Fruit fly (Drosophila melanogaster): ENCODE results near the gene rept.

Gene rept

DNA sequence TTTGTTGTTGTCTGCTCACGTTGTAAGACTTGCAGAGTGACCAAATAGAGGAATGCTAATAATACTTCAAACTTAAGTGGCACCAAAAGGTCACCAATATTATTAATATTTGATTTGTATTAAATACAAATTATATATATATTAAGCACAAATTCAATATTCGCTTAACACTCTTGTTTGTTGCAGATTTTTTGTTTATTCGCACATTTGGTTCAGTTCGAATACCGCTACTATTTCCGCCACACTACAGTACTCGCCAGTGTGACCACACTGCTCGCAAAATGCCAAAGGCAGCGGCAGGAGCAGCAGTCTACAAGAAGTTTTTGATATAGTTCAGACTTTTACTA is 9.0 kb downstream of the rept start, which contains the start of gene Max (continued):
- TF ChIP-seq pnt (GFP tag; optimal IDR thresholded peaks at IDR 0.05) (peak; percentile 33), Poxn (GFP tag; IDR thresholded peaks at IDR 0.05) (no peak), Xrp1 (GFP tag; IDR thresholded peaks at IDR 0.05) (peak; percentile 78), ewg (GFP tag; optimal IDR thresholded peaks at IDR 0.05) (peak; percentile 69), Ets97D (GFP tag; optimal IDR thresholded peaks at IDR 0.05) (no peak), her (GFP tag; optimal IDR thresholded peaks at IDR 0.05) (no peak), CG42726 (GFP tag; IDR thresholded peaks at IDR 0.05; ENCODE audit: partially characterized antibody) (no peak), dpn (GFP tag; optimal IDR thresholded peaks at IDR 0.05) (peak in 1 of 2 experiments; percentile 63), CG33557 (GFP tag; optimal IDR thresholded peaks at IDR 0.05) (peak; percentile 58), gce (GFP tag; IDR thresholded peaks at IDR 0.05) (peak; percentile 68; the same call in 2 of the 3 replicates), Hmr (GFP tag; optimal IDR thresholded peaks at IDR 0.05) (peak; percentile 75), CG15479 (GFP tag; optimal IDR thresholded peaks at IDR 0.05) (no peak), CG12236 (GFP tag; optimal IDR thresholded peaks at IDR 0.05) (no peak), Hmx (GFP tag; optimal IDR thresholded peaks at IDR 0.05) (no peak), lola (GFP tag; optimal IDR thresholded peaks at IDR 0.05) (peak in 1 of 3 experiments; percentile 66), sc (optimal IDR thresholded peaks at IDR 0.05) (no peak), sc (GFP tag; optimal IDR thresholded peaks at IDR 0.05) (peak; percentile 17), Nf-YC (tag; optimal IDR thresholded peaks at IDR 0.05) (no peak), CG7963 (GFP tag; IDR thresholded peaks at IDR 0.05; ENCODE audit: partially characterized antibody) (no peak), Optix (GFP tag; IDR thresholded peaks at IDR 0.05) (peak; percentile 49; the same call in 2 of the 3 replicates), CG8765 (GFP tag; IDR thresholded peaks at IDR 0.05) (no peak), bowl (GFP tag; IDR thresholded peaks at IDR 0.05) (no peak; the same call in 1 of the 2 replicates), Ptx1 (GFP tag; IDR thresholded peaks at IDR 0.05) (peak; percentile 67), cas (GFP tag; IDR thresholded peaks at IDR 0.05) (no peak), sd (tag; optimal IDR thresholded peaks at IDR 0.05) (peak; percentile 64), CG2202 (tag; optimal IDR thresholded peaks at IDR 0.05) (peak; percentile 8), CG10462 (GFP tag; optimal IDR thresholded peaks at IDR 0.05) (peak; percentile 15), Eip74EF (GFP tag; optimal IDR thresholded peaks at IDR 0.05) (no peak), HLH3B (GFP tag; IDR thresholded peaks at IDR 0.05) (peak; percentile 74), row (GFP tag; IDR thresholded peaks at IDR 0.05) (peak; percentile 89), CG4328 (GFP tag; optimal IDR thresholded peaks at IDR 0.05) (peak; percentile 52), CG30431 (GFP tag; optimal IDR thresholded peaks at IDR 0.05) (peak; percentile 42), CG8388 (GFP tag; optimal IDR thresholded peaks at IDR 0.05) (peak; percentile 58), pros (GFP tag; optimal IDR thresholded peaks at IDR 0.05) (no peak), maf-S (GFP tag; optimal IDR thresholded peaks at IDR 0.05) (no peak), CG6813 (GFP tag; optimal IDR thresholded peaks at IDR 0.05) (peak; percentile 45), zfh2 (GFP tag; optimal IDR thresholded peaks at IDR 0.05) (peak; percentile 24), abd-A (tag; optimal IDR thresholded peaks at IDR 0.05) (no peak), HLHmδ (GFP tag; optimal IDR thresholded peaks at IDR 0.05) (no peak), emc (GFP tag; optimal IDR thresholded peaks at IDR 0.05) (no peak), CG8281 (tag; optimal IDR thresholded peaks at IDR 0.05) (peak; percentile 28), dysf (GFP tag; IDR thresholded peaks at IDR 0.05) (peak; percentile 73), sr (GFP tag; IDR thresholded peaks at IDR 0.05) (no peak), Hand (GFP tag; optimal IDR thresholded peaks at IDR 0.05) (peak; percentile 21), CG18011 (GFP tag; optimal IDR thresholded peaks at IDR 0.05) (peak; percentile 34), CG16813 (GFP tag; IDR thresholded peaks at IDR 0.05; ENCODE audit: partially characterized antibody) (no peak), Dp (GFP tag; optimal IDR thresholded peaks at IDR 0.05) (peak; percentile 28), CG13775 (GFP tag; optimal IDR thresholded peaks at IDR 0.05) (peak; percentile 75), mld (GFP tag; IDR thresholded peaks at IDR 0.05; ENCODE audit: partially characterized antibody) (no peak), eve (GFP tag; optimal IDR thresholded peaks at IDR 0.05) (no peak), az2 (GFP tag; optimal IDR thresholded peaks at IDR 0.05) (peak; percentile 63)

Measured in whole organism, embryonic.